Worm (Caenorhabditis elegans) whole organism, L4 larva: ENCODE measurements around the gene C02E7.6.

ENCODE experiments used
- R02D3.7 ChIP-seq: fragments of 150-350 bp; sonication (generic microtip); optimal IDR thresholded peaks from 3 replicates; lab custom pipeline; 2014; ENCODE audit warnings: missing biosample characterization, missing genetic modification characterization
- T20F7.1 ChIP-seq: fragments of 200-800 bp; sonication (Bioruptor generic); optimal IDR thresholded peaks from 2 replicates; lab custom pipeline; 2018; ENCODE audit warnings: mild to moderate bottlenecking, missing genetic modification characterization, missing compliant biosample characterization
- Y75B8A.6 ChIP-seq: fragments of 200-800 bp; sonication (Bioruptor generic); IDR thresholded peaks from 2 replicates; pipeline ENCODE4 v1.3.6; 2022; ENCODE audit warnings: missing genetic modification reagents, missing genetic modification characterization, missing compliant biosample characterization
- aha-1 ChIP-seq: fragments of 150-350 bp; peaks from one replicate; lab custom pipeline; 2014; ENCODE audit warnings: missing biosample characterization, missing genetic modification characterization
- arid-1 ChIP-seq: fragments of 200-800 bp; sonication (Bioruptor generic); conservative IDR thresholded peaks from 2 replicates; pipeline ENCODE4 v1.3.6; 2022; ENCODE audit warnings: missing genetic modification reagents, missing genetic modification characterization, missing compliant biosample characterization
- attf-4 ChIP-seq: sonication (generic microtip); optimal IDR thresholded peaks from 3 replicates; lab custom pipeline; 2017; ENCODE audit warnings: missing biosample characterization, missing genetic modification characterization
- ceh-32 ChIP-seq: sonication (generic microtip); optimal IDR thresholded peaks from 2 replicates; lab custom pipeline; 2016; ENCODE audit warnings: mild to moderate bottlenecking, missing genetic modification characterization, missing compliant biosample characterization; ENCODE audit not compliant: poor library complexity
- ces-1 ChIP-seq: fragments of 150-350 bp; sonication (generic microtip); optimal IDR thresholded peaks from 4 replicates; lab custom pipeline; 2014; ENCODE audit warnings: missing biosample characterization, missing genetic modification reagents, missing genetic modification characterization
- cey-2 ChIP-seq: sonication (generic microtip); optimal IDR thresholded peaks from 3 replicates; lab custom pipeline; 2017; ENCODE audit warnings: missing genetic modification characterization, mild to moderate bottlenecking, missing compliant biosample characterization, antibody characterized with exemption, borderline replicate concordance; ENCODE audit not compliant: insufficient read depth
- daf-12 ChIP-seq: fragments of 150-350 bp; optimal IDR thresholded peaks from 2 replicates; lab custom pipeline; 2014; ENCODE audit warnings: missing biosample characterization, missing genetic modification reagents, missing genetic modification characterization
- dmd-6 ChIP-seq: fragments of 200-800 bp; sonication (Bioruptor generic); IDR thresholded peaks from 2 replicates; pipeline ENCODE4 v1.3.6; 2022; ENCODE audit warnings: missing genetic modification reagents, missing genetic modification characterization, missing compliant biosample characterization
- dve-1 ChIP-seq: sonication (generic microtip); optimal IDR thresholded peaks from 2 replicates; lab custom pipeline; 2017; ENCODE audit warnings: antibody characterized with exemption, mild to moderate bottlenecking, missing genetic modification characterization, missing compliant biosample characterization; ENCODE audit not compliant: insufficient read depth
- hlh-11 ChIP-seq: fragments of 200-800 bp; sonication (Bioruptor generic); optimal IDR thresholded peaks from 2 replicates; lab custom pipeline; 2018; ENCODE audit warnings: mild to moderate bottlenecking, missing genetic modification characterization, missing compliant biosample characterization
- hlh-30 ChIP-seq: sonication (generic microtip); optimal IDR thresholded peaks from 2 replicates; lab custom pipeline; 2017; ENCODE audit warnings: antibody characterized with exemption, mild to moderate bottlenecking, missing genetic modification characterization, missing compliant biosample characterization; ENCODE audit not compliant: insufficient read depth
- jun-1 ChIP-seq: fragments of 150-350 bp; optimal IDR thresholded peaks from 2 replicates; lab custom pipeline; 2014; ENCODE audit warnings: missing biosample characterization, missing genetic modification reagents, missing genetic modification characterization
- lim-7 ChIP-seq: fragments of 200-800 bp; sonication (Bioruptor generic); IDR thresholded peaks from 2 replicates; pipeline ENCODE4 v1.3.6; 2022; ENCODE audit warnings: missing genetic modification characterization, missing compliant biosample characterization
- lin-29 ChIP-seq: fragments of 200-800 bp; sonication (Bioruptor generic); IDR thresholded peaks from 2 replicates; pipeline ENCODE4 v1.3.6; 2022; ENCODE audit warnings: missing genetic modification reagents, missing genetic modification characterization, missing compliant biosample characterization
- lin-38 ChIP-seq: fragments of 200-800 bp; sonication (Bioruptor generic); IDR thresholded peaks from 2 replicates; pipeline ENCODE4 v1.3.6; 2022; ENCODE audit warnings: missing genetic modification reagents, missing genetic modification characterization, missing compliant biosample characterization
- lsy-2 ChIP-seq, 2 experiments: fragments of 150-350 bp in 1 of 2; sonication (generic microtip) in 1 of 2; optimal IDR thresholded peaks; 2 replicates each; lab custom pipeline; 2014 to 2017; ENCODE audit warnings: missing biosample characterization in 2 of 2, missing genetic modification characterization in 2 of 2
- madf-5 ChIP-seq, 2 experiments: fragments of 200-800 bp; sonication (Bioruptor generic); IDR thresholded peaks; 2 replicates each; pipeline ENCODE4 v1.3.6; 2022; ENCODE audit warnings: missing compliant biosample characterization in 2 of 2, missing genetic modification characterization in 2 of 2
- mdl-1 ChIP-seq, 2 experiments: fragments of 150-350 bp in 1 of 2; sonication (generic microtip) in 1 of 2; optimal IDR thresholded peaks; 2 replicates each; lab custom pipeline; 2014 to 2017; ENCODE audit warnings: missing biosample characterization in 2 of 2, missing genetic modification characterization in 2 of 2
- mep-1 ChIP-seq: fragments of 150-350 bp; sonication (generic microtip); optimal IDR thresholded peaks from 3 replicates; lab custom pipeline; 2014; ENCODE audit warnings: missing biosample characterization, missing genetic modification characterization
- nhr-10 ChIP-seq: fragments of 150-350 bp; optimal IDR thresholded peaks from 2 replicates; lab custom pipeline; 2014; ENCODE audit warnings: missing biosample characterization, missing genetic modification characterization
- nhr-102 ChIP-seq: sonication (generic microtip); optimal IDR thresholded peaks from 2 replicates; lab custom pipeline; 2016; ENCODE audit warnings: mild to moderate bottlenecking, missing genetic modification characterization, moderate library complexity, missing compliant biosample characterization
- nhr-25 ChIP-seq: sonication (generic microtip); optimal IDR thresholded peaks from 2 replicates; lab custom pipeline; 2017; ENCODE audit warnings: missing genetic modification characterization, mild to moderate bottlenecking, missing compliant biosample characterization, antibody characterized with exemption, moderate library complexity, borderline replicate concordance; ENCODE audit not compliant: insufficient read depth
- nhr-28 ChIP-seq: fragments of 150-350 bp; optimal IDR thresholded peaks from 2 replicates; lab custom pipeline; 2014; ENCODE audit warnings: missing biosample characterization, missing genetic modification characterization
- nhr-48 ChIP-seq: sonication (generic microtip); optimal IDR thresholded peaks from 2 replicates; lab custom pipeline; 2016; ENCODE audit warnings: mild to moderate bottlenecking, missing genetic modification characterization, missing compliant biosample characterization
- nhr-6 ChIP-seq: fragments of 150-350 bp; optimal IDR thresholded peaks from 2 replicates; lab custom pipeline; 2014; ENCODE audit warnings: missing biosample characterization, missing genetic modification characterization
- nhr-76 ChIP-seq: fragments of 150-350 bp; optimal IDR thresholded peaks from 2 replicates; lab custom pipeline; 2014; ENCODE audit warnings: missing biosample characterization, missing genetic modification characterization
- nhr-77 ChIP-seq: fragments of 150-350 bp; optimal IDR thresholded peaks from 2 replicates; lab custom pipeline; 2014; ENCODE audit warnings: missing biosample characterization, missing genetic modification characterization
- pha-4 ChIP-seq, 2 experiments: fragments of 150-350 bp in 1 of 2; fragments of 200-800 bp in 1 of 2; sonication (Bioruptor generic) in 1 of 2; IDR thresholded peaks in 1 of 2; optimal IDR thresholded peaks in 1 of 2; 2 replicates each; pipeline versions ENCODE4 v1.3.6 to Lab custom; 2014 to 2022; ENCODE audit warnings: missing genetic modification characterization in 2 of 2, missing genetic modification reagents in 2 of 2, missing biosample characterization in 1 of 2, missing compliant biosample characterization in 1 of 2
- php-3 ChIP-seq: fragments of 200-800 bp; sonication (Bioruptor generic); IDR thresholded peaks from 2 replicates; pipeline ENCODE4 v1.3.6; 2022; ENCODE audit warnings: missing genetic modification reagents, missing genetic modification characterization, missing compliant biosample characterization
- pqm-1 ChIP-seq: sonication (generic microtip); optimal IDR thresholded peaks from 2 replicates; lab custom pipeline; 2017; ENCODE audit warnings: missing biosample characterization, missing genetic modification characterization
- sdz-12 ChIP-seq: fragments of 200-800 bp; sonication (Bioruptor generic); optimal IDR thresholded peaks from 2 replicates; lab custom pipeline; 2018; ENCODE audit warnings: mild to moderate bottlenecking, missing genetic modification characterization, missing compliant biosample characterization
- skn-1 ChIP-seq: fragments of 150-350 bp; optimal IDR thresholded peaks from 2 replicates; lab custom pipeline; 2014; ENCODE audit warnings: missing biosample characterization, missing genetic modification characterization
- snpc-4 ChIP-seq: fragments of 150-350 bp; optimal IDR thresholded peaks from 2 replicates; lab custom pipeline; 2014; ENCODE audit warnings: missing biosample characterization, missing genetic modification characterization
- spr-3 ChIP-seq: fragments of 200-800 bp; sonication (Bioruptor generic); optimal IDR thresholded peaks from 2 replicates; lab custom pipeline; 2018; ENCODE audit warnings: mild to moderate bottlenecking, missing genetic modification characterization, missing compliant biosample characterization
- tra-1 ChIP-seq: fragments of 200-800 bp; sonication (Bioruptor generic); IDR thresholded peaks from 2 replicates; pipeline ENCODE4 v1.3.6; 2022; ENCODE audit warnings: missing genetic modification reagents, missing genetic modification characterization, missing compliant biosample characterization
- unc-130 ChIP-seq: sonication (generic microtip); optimal IDR thresholded peaks from 2 replicates; lab custom pipeline; 2016; ENCODE audit warnings: missing genetic modification reagents, missing genetic modification characterization, missing compliant biosample characterization
- vab-7 ChIP-seq: fragments of 200-800 bp; sonication (Bioruptor generic); IDR thresholded peaks from 2 replicates; pipeline ENCODE4 v1.3.6; 2022; ENCODE audit warnings: missing genetic modification reagents, missing genetic modification characterization, missing compliant biosample characterization
- zfp-3 ChIP-seq: fragments of 200-800 bp; sonication (Bioruptor generic); conservative IDR thresholded peaks from 2 replicates; pipeline ENCODE4 v1.3.6; 2022; ENCODE audit warnings: missing genetic modification reagents, missing genetic modification characterization, missing compliant biosample characterization
- ztf-7 ChIP-seq: fragments of 150-350 bp; optimal IDR thresholded peaks from 2 replicates; lab custom pipeline; 2014; ENCODE audit warnings: missing biosample characterization, missing genetic modification characterization

The C02E7.6 gene

ce11 chrV:4905953-4906352 lies 13.1 kb upstream of the C02E7.6 start, which contains the start of gene ugt-14:
Gene ugt-14 (plus strand): TSS chrV:4906253.
- TF ChIP-seq nhr-28 (peak; percentile 88), zfp-3 (GFP tag; lab: Robert Waterston, UW) (no peak)

- TF ChIP-seq R02D3.7 (tag; lab: Kevin White, UChicago) (no peak), lsy-2 (tag; optimal IDR thresholded peaks at IDR 0.05; lab: Kevin White, UChicago) (peak in 1 of 2 experiments; percentile 28), cey-2 (peak; percentile 47), hlh-30 (tag; lab: Kevin White, UChicago) (peak; percentile 9), mep-1 (tag; lab: Kevin White, UChicago) (peak; percentile 61), jun-1 (tag; lab: Kevin White, UChicago) (no peak), nhr-77 (no peak), lin-29 (GFP tag; lab: Robert Waterston, UW) (no peak), ztf-7 (peak; percentile 97), nhr-28 (peak; percentile 94), nhr-102 (peak; percentile 33), vab-7 (GFP tag; lab: Robert Waterston, UW) (no peak), ceh-32 (tag; lab: Kevin White, UChicago) (no peak), madf-5 (GFP tag; IDR thresholded peaks at IDR 0.05; lab: Robert Waterston, UW) (no peak), mdl-1 (tag; optimal IDR thresholded peaks at IDR 0.05; lab: Kevin White, UChicago) (no peak), ces-1 (GFP tag; lab: Kevin White, UChicago) (no peak), aha-1 (tag; lab: Kevin White, UChicago) (peak; percentile 73), nhr-48 (tag; lab: Kevin White, UChicago) (peak; percentile 39), daf-12 (tag; lab: Kevin White, UChicago) (no peak)
Observed at ce11 chrV:4908591-4908990, 10.4 kb upstream of the C02E7.6 start, which contains the start of gene ugt-13. Gene ugt-13 (plus strand): TSS chrV:4908884.

- TF ChIP-seq mdl-1 (tag; optimal IDR thresholded peaks at IDR 0.05; lab: Kevin White, UChicago) = peak in 1 of 2 experiments; percentile 33
- no peak for TF ChIP-seq nhr-76 (tag; lab: Kevin White, UChicago)
- TF ChIP-seq nhr-48 (tag; lab: Kevin White, UChicago) = peak; percentile 19
- TF ChIP-seq dve-1 (tag; lab: Kevin White, UChicago) = no peak
- TF ChIP-seq nhr-28 = peak; percentile 43
- no peak for TF ChIP-seq nhr-77
- TF ChIP-seq hlh-11 (tag; lab: Kevin White, UChicago) = peak; percentile 16
- peak; percentile 32 for TF ChIP-seq aha-1 (tag; lab: Kevin White, UChicago)
Observed at ce11 chrV:4912313-4912712, 6.7 kb upstream of the C02E7.6 start, which contains the start of gene H23N18.5. Gene H23N18.5 (minus strand): TSS chrV:4912381.

- TF ChIP-seq ces-1 (GFP tag; lab: Kevin White, UChicago) = no peak
Observed at ce11 chrV:4913853-4914252, 5.2 kb upstream of the C02E7.6 start.

ce11 chrV:4914879-4915278 lies 4.1 kb upstream of the C02E7.6 start, which contains the start of gene H23N18.6:
Gene H23N18.6 (minus strand): TSS chrV:4915079.
- TF ChIP-seq pha-4 (GFP tag; IDR thresholded peaks at IDR 0.05; lab: Robert Waterston, UW) = no peak
- TF ChIP-seq pha-4 (tag; optimal IDR thresholded peaks at IDR 0.05; lab: Kevin White, UChicago) = no peak
- TF ChIP-seq tra-1 (GFP tag; lab: Robert Waterston, UW) = no peak
- no peak for TF ChIP-seq attf-4 (tag; lab: Kevin White, UChicago)
- TF ChIP-seq nhr-28 = peak; percentile 69
- no peak for TF ChIP-seq nhr-6
- TF ChIP-seq nhr-25 (tag; lab: Kevin White, UChicago) = no peak
- TF ChIP-seq pqm-1 = peak; percentile 77
- TF ChIP-seq lim-7 (GFP tag; lab: Robert Waterston, UW) = no peak
- TF ChIP-seq lin-38 = no peak
- no peak for TF ChIP-seq ces-1 (GFP tag; lab: Kevin White, UChicago)
- TF ChIP-seq php-3 = peak; percentile 48; the same call in 1 of the 2 replicates
- no peak for TF ChIP-seq unc-130 (GFP tag; lab: Kevin White, UChicago)
- TF ChIP-seq Y75B8A.6 = no peak
- TF ChIP-seq T20F7.1 = no peak
- TF ChIP-seq arid-1 (GFP tag; lab: Robert Waterston, UW) = no peak
- TF ChIP-seq skn-1 (tag; lab: Kevin White, UChicago) = no peak
- no peak for TF ChIP-seq sdz-12 (GFP tag; lab: Kevin White, UChicago)
- no peak for TF ChIP-seq nhr-10 (tag; lab: Kevin White, UChicago)
- TF ChIP-seq ceh-32 (tag; lab: Kevin White, UChicago) = no peak
- no peak for TF ChIP-seq snpc-4 (tag; lab: Kevin White, UChicago)
- TF ChIP-seq aha-1 (tag; lab: Kevin White, UChicago) = peak; percentile 4
- no peak for TF ChIP-seq spr-3 (GFP tag; lab: Kevin White, UChicago)
- peak; percentile 28 for TF ChIP-seq hlh-11 (tag; lab: Kevin White, UChicago)
- 0 out of 2 replicates have a peak, but pooled peaks have one; percentile 9 for TF ChIP-seq dmd-6 (GFP tag; lab: Robert Waterston, UW)
